Worm (Caenorhabditis elegans) whole organism, midembryonic: Measurements from ENCODE around the gene npp-21.

Experiments used
- T22C8.4 ChIP-seq: fragments of 200-800 bp; sonication (Bioruptor generic); IDR thresholded peaks from 2 replicates; pipeline ENCODE4 v1.3.6; 2022; ENCODE audit warnings: missing genetic modification characterization, missing compliant biosample characterization
- cog-1 ChIP-seq: sonication (generic microtip); optimal IDR thresholded peaks from 2 replicates; lab custom pipeline; 2016; ENCODE audit warnings: missing genetic modification characterization, missing compliant biosample characterization
- flt-1 ChIP-seq: fragments of 200-800 bp; sonication (Bioruptor generic); IDR thresholded peaks from 2 replicates; pipeline ENCODE4 v1.3.6; 2022; ENCODE audit warnings: missing genetic modification characterization, missing compliant biosample characterization
- klf-2 ChIP-seq: fragments of 200-800 bp; sonication (Bioruptor generic); conservative IDR thresholded peaks from 2 replicates; pipeline ENCODE4 v1.3.6; 2022; ENCODE audit warnings: missing genetic modification reagents, missing genetic modification characterization, missing compliant biosample characterization
- med-1 ChIP-seq: sonication (generic microtip); optimal IDR thresholded peaks from 2 replicates; lab custom pipeline; 2017; ENCODE audit warnings: missing genetic modification characterization, mild to moderate bottlenecking, missing compliant biosample characterization, antibody characterized with exemption, missing genetic modification reagents; ENCODE audit not compliant: insufficient read depth
- ref-1 ChIP-seq: fragments of 200-800 bp; sonication (Bioruptor generic); conservative IDR thresholded peaks from 2 replicates; pipeline ENCODE4 v1.3.6; 2022; ENCODE audit warnings: missing genetic modification reagents, missing genetic modification characterization, missing compliant biosample characterization
- tab-1 ChIP-seq: fragments of 200-800 bp; sonication (Bioruptor generic); IDR thresholded peaks from 2 replicates; pipeline ENCODE4 v1.3.6; 2022; ENCODE audit warnings: missing genetic modification characterization, missing compliant biosample characterization
- ztf-23 ChIP-seq: fragments of 200-800 bp; sonication (Bioruptor generic); IDR thresholded peaks from 2 replicates; pipeline ENCODE4 v1.3.6; 2022; ENCODE audit warnings: missing genetic modification reagents, missing genetic modification characterization, missing compliant biosample characterization
- ztf-29 ChIP-seq: fragments of 200-800 bp; sonication (Bioruptor generic); IDR thresholded peaks from 2 replicates; pipeline ENCODE4 v1.3.6; 2022; ENCODE audit warnings: missing genetic modification reagents, missing genetic modification characterization, missing compliant biosample characterization

The npp-21 gene

DNA sequence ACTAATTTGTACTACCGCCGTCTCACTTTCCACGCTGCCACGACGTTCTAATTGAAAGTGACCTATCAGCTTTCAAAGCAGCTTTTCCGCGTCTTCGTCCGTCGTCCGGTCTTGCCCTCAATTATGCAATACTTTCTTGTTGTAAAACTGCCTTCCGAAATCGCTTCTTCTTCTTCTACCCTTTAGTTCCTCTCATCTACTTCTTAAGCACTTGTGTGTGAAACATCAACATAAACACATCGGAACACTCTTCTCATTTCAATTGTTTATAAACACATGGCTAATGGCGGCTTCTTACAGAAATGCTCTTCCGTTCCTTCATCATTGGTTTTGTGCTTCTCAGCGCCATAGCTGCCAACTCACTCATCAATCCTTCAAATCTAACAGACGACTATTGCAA lies 29.2 kb upstream of the npp-21 start, which contains the start of gene F35D2.3:
Gene F35D2.3, plus strand, starts transcription at position 301 of the 400 bp plus-strand sequence.
- TF ChIP-seq T22C8.4 (no peak), flt-1 (no peak), ref-1 (GFP tag; lab: Robert Waterston, UW) (no peak), ztf-29 (no peak), med-1 (GFP tag; lab: Kevin White, UChicago) (no peak), tab-1 (GFP tag; lab: Robert Waterston, UW) (no peak), klf-2 (GFP tag; lab: Robert Waterston, UW) (no peak), ztf-23 (GFP tag; lab: Robert Waterston, UW) (no peak), cog-1 (no peak)

- no peak for TF ChIP-seq tab-1 (GFP tag; lab: Robert Waterston, UW)
- TF ChIP-seq med-1 (GFP tag; lab: Kevin White, UChicago), result no peak
Observed at ce11 chrII:7570820-7571219, 28.6 kb upstream of the npp-21 start.

ce11 chrII:7574143-7574542 lies 25.3 kb upstream of the npp-21 start, which contains the start of gene F35D2.2:
Gene F35D2.2 (plus strand): TSS chrII:7574443.
- no peak for TF ChIP-seq ztf-29
- TF ChIP-seq flt-1, result no peak
- TF ChIP-seq T22C8.4, result no peak
- TF ChIP-seq ref-1 (GFP tag; lab: Robert Waterston, UW), result no peak
- no peak for TF ChIP-seq ztf-23 (GFP tag; lab: Robert Waterston, UW)
- TF ChIP-seq cog-1, result no peak
- no peak for TF ChIP-seq tab-1 (GFP tag; lab: Robert Waterston, UW)
- no peak for TF ChIP-seq klf-2 (GFP tag; lab: Robert Waterston, UW)
- TF ChIP-seq med-1 (GFP tag; lab: Kevin White, UChicago), result no peak

DNA sequence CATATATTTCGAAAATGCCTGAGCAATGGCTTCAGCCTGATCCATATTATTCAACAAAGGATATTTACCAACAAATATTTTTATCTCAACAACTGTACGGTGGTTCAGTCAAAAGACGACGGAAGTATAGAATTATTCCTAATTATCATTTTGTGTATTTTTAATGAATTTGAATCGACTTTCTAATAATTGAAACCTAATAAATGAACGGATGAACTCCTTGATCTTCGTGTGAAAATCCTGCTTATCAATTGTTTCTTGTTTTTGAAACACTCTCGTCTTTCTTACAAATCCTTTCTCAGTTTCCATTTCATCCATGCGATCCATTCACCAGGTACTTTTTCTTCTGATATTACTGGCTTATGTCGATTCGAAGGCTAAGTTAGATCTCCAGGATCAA lies 23.8 kb upstream of the npp-21 start, which contains the start of gene F35D2.1:
Gene F35D2.1, plus strand, starts transcription at position 301 of the 400 bp plus-strand sequence.
- no peak for TF ChIP-seq ztf-29
- no peak for TF ChIP-seq ref-1 (GFP tag; lab: Robert Waterston, UW)
- no peak for TF ChIP-seq med-1 (GFP tag; lab: Kevin White, UChicago)
- no peak for TF ChIP-seq ztf-23 (GFP tag; lab: Robert Waterston, UW)
- TF ChIP-seq cog-1, result no peak

DNA sequence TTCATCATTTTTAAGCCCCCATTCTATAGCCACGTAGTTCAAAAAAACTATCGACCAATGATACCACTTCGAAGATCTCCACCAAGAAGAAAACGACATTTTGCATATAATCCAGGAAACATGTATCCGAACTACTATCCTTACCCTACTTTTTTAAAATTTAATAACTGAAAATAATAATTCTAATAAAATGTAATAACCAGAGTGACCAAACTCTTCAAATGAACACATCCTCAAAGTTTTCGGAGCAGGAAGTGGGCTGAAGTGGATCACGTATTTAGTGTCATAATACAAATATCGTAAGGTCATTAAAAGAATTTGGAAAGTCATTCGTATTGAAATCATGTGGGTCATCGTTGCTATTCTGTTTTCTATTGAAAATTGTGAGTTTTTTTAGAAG lies 22.0 kb upstream of the npp-21 start, which contains the start of gene F35D2.6:
Gene F35D2.6, plus strand, starts transcription at position 301 of the 400 bp plus-strand sequence.
- TF ChIP-seq ztf-23 (GFP tag; lab: Robert Waterston, UW) (no peak), cog-1 (no peak), tab-1 (GFP tag; lab: Robert Waterston, UW) (no peak), flt-1 (no peak), ref-1 (GFP tag; lab: Robert Waterston, UW) (no peak), T22C8.4 (no peak), med-1 (GFP tag; lab: Kevin White, UChicago) (no peak), klf-2 (GFP tag; lab: Robert Waterston, UW) (no peak), ztf-29 (no peak)

DNA sequence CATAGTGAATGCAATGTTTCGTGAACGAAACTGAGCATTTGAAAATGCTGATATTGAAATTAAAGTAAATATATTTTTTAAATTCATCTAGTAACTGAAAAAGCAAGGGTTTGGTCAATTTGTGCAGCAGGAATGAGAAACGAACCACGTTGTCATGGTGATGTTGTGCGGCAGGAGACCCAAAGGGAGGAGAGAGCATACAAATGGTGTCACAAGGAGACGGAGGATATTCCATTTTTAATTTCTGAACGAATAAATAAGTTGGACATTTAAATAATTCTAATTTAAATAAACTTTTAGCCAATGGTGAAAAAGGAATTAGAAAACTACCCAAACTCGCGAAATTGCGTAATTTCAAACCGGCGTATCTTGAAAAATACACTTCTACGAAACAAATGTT lies 15.9 kb upstream of the npp-21 start, which contains the start of gene mks-3:
Gene mks-3, minus strand, starts transcription at position 101 of the 400 bp plus-strand sequence.
- TF ChIP-seq ref-1 (GFP tag; lab: Robert Waterston, UW), result no peak
- TF ChIP-seq tab-1 (GFP tag; lab: Robert Waterston, UW), result no peak
- TF ChIP-seq cog-1, result no peak
- no peak for TF ChIP-seq ztf-23 (GFP tag; lab: Robert Waterston, UW)
- no peak for TF ChIP-seq med-1 (GFP tag; lab: Kevin White, UChicago)
- TF ChIP-seq klf-2 (GFP tag; lab: Robert Waterston, UW), result no peak
- TF ChIP-seq ztf-29, result no peak
- TF ChIP-seq flt-1, result no peak
- TF ChIP-seq T22C8.4, result no peak

- TF ChIP-seq ref-1 (GFP tag; lab: Robert Waterston, UW), result no peak
- TF ChIP-seq med-1 (GFP tag; lab: Kevin White, UChicago), result no peak
- no peak for TF ChIP-seq cog-1
- no peak for TF ChIP-seq flt-1
- TF ChIP-seq T22C8.4, result no peak
- no peak for TF ChIP-seq tab-1 (GFP tag; lab: Robert Waterston, UW)
- TF ChIP-seq klf-2 (GFP tag; lab: Robert Waterston, UW), result no peak
- no peak for TF ChIP-seq ztf-29
- no peak for TF ChIP-seq ztf-23 (GFP tag; lab: Robert Waterston, UW)
Observed at ce11 chrII:7588295-7588694, 11.2 kb upstream of the npp-21 start.

- TF ChIP-seq klf-2 (GFP tag; lab: Robert Waterston, UW), result no peak
- no peak for TF ChIP-seq ztf-29
- TF ChIP-seq T22C8.4, result no peak
- TF ChIP-seq flt-1, result no peak
- TF ChIP-seq tab-1 (GFP tag; lab: Robert Waterston, UW), result no peak
- no peak for TF ChIP-seq ref-1 (GFP tag; lab: Robert Waterston, UW)
- TF ChIP-seq cog-1, result no peak
- TF ChIP-seq med-1 (GFP tag; lab: Kevin White, UChicago), result no peak
- no peak for TF ChIP-seq ztf-23 (GFP tag; lab: Robert Waterston, UW)
Observed at ce11 chrII:7593227-7593626, 6.2 kb upstream of the npp-21 start.

DNA sequence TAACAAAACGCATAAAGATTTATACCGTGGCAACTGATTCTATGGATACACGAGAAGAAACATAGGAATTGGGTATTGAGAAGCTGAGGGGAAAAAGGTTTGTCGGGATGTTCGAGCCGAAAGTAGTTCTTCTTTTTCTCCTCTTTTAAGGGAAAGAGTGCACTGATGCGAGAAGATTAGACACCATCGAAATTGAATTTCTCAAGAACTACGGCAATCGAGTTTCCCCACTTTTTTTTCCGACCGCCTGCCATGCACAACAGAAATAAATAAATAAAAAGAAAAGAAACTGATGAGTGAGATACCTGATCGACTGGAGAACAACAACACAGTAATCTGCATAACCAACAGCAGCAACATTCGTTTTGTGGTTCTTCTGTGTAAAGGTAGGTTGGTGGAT lies 5.2 kb upstream of the npp-21 start:
- TF ChIP-seq klf-2 (GFP tag; lab: Robert Waterston, UW), result no peak
- TF ChIP-seq T22C8.4, result no peak
- no peak for TF ChIP-seq flt-1
- no peak for TF ChIP-seq ztf-23 (GFP tag; lab: Robert Waterston, UW)
- TF ChIP-seq med-1 (GFP tag; lab: Kevin White, UChicago), result no peak
- TF ChIP-seq ztf-29, result no peak
- TF ChIP-seq ref-1 (GFP tag; lab: Robert Waterston, UW), result no peak
- no peak for TF ChIP-seq tab-1 (GFP tag; lab: Robert Waterston, UW)
- TF ChIP-seq cog-1, result no peak

ce11 chrII:7594812-7595211 lies 4.6 kb upstream of the npp-21 start, which contains the start of gene syd-1:
Gene syd-1 (minus strand): TSS chrII:7594912.
- TF ChIP-seq flt-1 (no peak), T22C8.4 (no peak), cog-1 (no peak), ztf-29 (no peak), med-1 (GFP tag; lab: Kevin White, UChicago) (no peak), ref-1 (GFP tag; lab: Robert Waterston, UW) (no peak), ztf-23 (GFP tag; lab: Robert Waterston, UW) (no peak), tab-1 (GFP tag; lab: Robert Waterston, UW) (no peak), klf-2 (GFP tag; lab: Robert Waterston, UW) (no peak)
